Worm (Caenorhabditis elegans): Measurements from ENCODE around the gene pud-1.1.
"Not testable (repeated sequence)": the region's sequence is repeated elsewhere in the genome, so short reads cannot be mapped to it uniquely, and the experiment has no call there.

pud-1.1 gene

ce11 chrV:2308246-2308645, 22.0 kb upstream of the pud-1.1 start:
- TF ChIP-seq nhr-102 (tag; optimal IDR thresholded peaks at IDR 0.05) (no peak), lin-13 (GFP tag; optimal IDR thresholded peaks at IDR 0.05) (no peak), jun-1 (tag; optimal IDR thresholded peaks at IDR 0.05) (no peak), daf-16 (GFP tag; optimal IDR thresholded peaks at IDR 0.05) (no peak), daf-16 (tag; optimal IDR thresholded peaks at IDR 0.05) (peak; percentile 84), tra-1 (GFP tag; IDR thresholded peaks at IDR 0.05) (peak; percentile 87), zip-2 (tag; optimal IDR thresholded peaks at IDR 0.05) (no peak), zip-11 (GFP tag; IDR thresholded peaks at IDR 0.05) (no peak), lin-1 (GFP tag; IDR thresholded peaks at IDR 0.05) (peak; percentile 73), php-3 (GFP tag; IDR thresholded peaks at IDR 0.05) (0 out of 2 replicates have a peak, but pooled peaks have one; percentile 20), rbr-2 (tag; optimal IDR thresholded peaks at IDR 0.05) (no peak), sdz-12 (GFP tag; optimal IDR thresholded peaks at IDR 0.05) (no peak), nhr-77 (tag; optimal IDR thresholded peaks at IDR 0.05) (peak; percentile 89), Y48G9A.11 (GFP tag; IDR thresholded peaks at IDR 0.05) (no peak), dmd-6 (GFP tag; IDR thresholded peaks at IDR 0.05) (peak; percentile 99), unc-62 (GFP tag; optimal IDR thresholded peaks at IDR 0.05 in 1 of 2) (peak in 1 of 2 experiments; percentile 22), unc-62 (tag; optimal IDR thresholded peaks at IDR 0.05) (no peak), Y105C5A.15 (GFP tag; IDR thresholded peaks at IDR 0.05) (no peak), pqm-1 (tag; optimal IDR thresholded peaks at IDR 0.05) (peak; percentile 94), nhr-48 (tag; optimal IDR thresholded peaks at IDR 0.05) (peak; percentile 62), dve-1 (tag; optimal IDR thresholded peaks at IDR 0.05; ENCODE audit: insufficient read depth) (peak; percentile 86), lir-3 (tag; optimal IDR thresholded peaks at IDR 0.05) (no peak), Y5F2A.4 (GFP tag; optimal IDR thresholded peaks at IDR 0.05) (no peak), aly-2 (tag; optimal IDR thresholded peaks at IDR 0.05) (no peak), mxl-3 (GFP tag; optimal IDR thresholded peaks at IDR 0.05) (peak; percentile 15), hlh-11 (tag; optimal IDR thresholded peaks at IDR 0.05) (peak; percentile 79), nhr-28 (tag; optimal IDR thresholded peaks at IDR 0.05) (peak; percentile 81), dpl-1 (GFP tag; optimal IDR thresholded peaks at IDR 0.05) (no peak)

ce11 chrV:2321001-2321400, 9.2 kb upstream of the pud-1.1 start, which contains the start of gene Y19D10B.6:
Y19D10B.6 (minus strand) TSS chrV:2321101.
- not testable (repeated sequence) for TF ChIP-seq unc-130 (GFP tag; optimal IDR thresholded peaks at IDR 0.05); tra-1 (GFP tag; IDR thresholded peaks at IDR 0.05); snpc-4 (tag; optimal IDR thresholded peaks at IDR 0.05)

DNA sequence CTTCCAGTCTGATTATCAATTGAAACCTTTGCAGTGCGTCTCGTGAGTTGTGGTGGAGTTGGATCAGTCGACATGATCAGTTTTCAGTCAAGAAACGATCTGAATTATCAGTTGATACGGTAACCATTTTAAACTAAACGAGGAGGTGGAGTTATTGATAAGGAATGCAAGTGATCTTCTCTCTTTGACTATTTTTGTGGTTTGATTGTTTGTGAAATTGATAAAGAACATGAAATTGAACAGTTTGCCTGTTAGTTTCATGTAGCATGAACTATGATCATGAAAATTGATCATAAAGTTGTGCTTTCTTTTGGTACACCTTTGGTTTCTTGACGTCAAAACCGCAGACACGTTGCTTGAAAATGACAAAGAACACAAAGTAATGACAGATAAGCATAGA, 7.8 kb upstream of the pud-1.1 start, which contains the start of gene pud-1.2:
pud-1.2 (minus strand) TSS at position 101 of the 400 bp plus-strand sequence.
- TF ChIP-seq F49E8.2 (tag; optimal IDR thresholded peaks at IDR 0.05; ENCODE audit: borderline replicate concordance); T20F7.1 (GFP tag; optimal IDR thresholded peaks at IDR 0.05); unc-39 (tag; optimal IDR thresholded peaks at IDR 0.05): not testable (repeated sequence)

DNA sequence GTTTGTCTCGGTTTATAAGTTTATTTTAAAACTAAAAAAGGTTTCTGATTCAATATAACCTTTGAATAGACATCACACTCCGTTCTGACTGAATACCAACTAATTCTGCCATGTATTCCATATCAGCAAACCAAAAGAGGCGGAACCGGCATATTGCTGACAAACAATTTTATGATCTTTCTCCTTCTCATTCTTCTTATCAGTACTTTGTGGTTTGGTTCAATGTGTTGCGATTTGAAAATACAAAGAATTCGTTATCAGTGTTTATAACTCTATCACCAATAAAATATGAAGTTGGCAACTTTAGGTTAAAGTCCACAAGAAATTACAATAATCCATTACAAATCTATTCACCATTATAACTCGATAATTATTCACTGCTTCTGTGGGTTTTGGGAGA, 6.0 kb upstream of the pud-1.1 start:
- TF ChIP-seq nhr-102 (tag; optimal IDR thresholded peaks at IDR 0.05) (peak; percentile 57), F49E8.2 (tag; optimal IDR thresholded peaks at IDR 0.05; ENCODE audit: borderline replicate concordance) (no peak), fos-1 (tag; optimal IDR thresholded peaks at IDR 0.05) (no peak), arid-1 (GFP tag; conservative IDR thresholded peaks at IDR 0.05) (no peak), Y75B8A.6 (GFP tag; IDR thresholded peaks at IDR 0.05) (no peak), lin-38 (GFP tag; IDR thresholded peaks at IDR 0.05) (no peak), nhr-6 (tag; optimal IDR thresholded peaks at IDR 0.05) (no peak), mes-2 (tag; optimal IDR thresholded peaks at IDR 0.05; ENCODE audit: poor library complexity, severe bottlenecking) (no peak), daf-16 (GFP tag; optimal IDR thresholded peaks at IDR 0.05) (no peak), daf-16 (tag; optimal IDR thresholded peaks at IDR 0.05) (peak; percentile 93), nhr-48 (tag; optimal IDR thresholded peaks at IDR 0.05) (no peak), aha-1 (tag) (no peak), lir-3 (tag; optimal IDR thresholded peaks at IDR 0.05) (no peak), T26A8.4 (GFP tag; IDR thresholded peaks at IDR 0.05) (no peak), hlh-11 (tag; optimal IDR thresholded peaks at IDR 0.05) (peak; percentile 74), tag-97 (GFP tag; IDR thresholded peaks at IDR 0.05) (no peak), gei-8 (GFP tag; optimal IDR thresholded peaks at IDR 0.05) (no peak), ces-1 (GFP tag; optimal IDR thresholded peaks at IDR 0.05) (no peak), daf-12 (tag; optimal IDR thresholded peaks at IDR 0.05) (no peak), nhr-111 (GFP tag; optimal IDR thresholded peaks at IDR 0.05) (no peak), F44E2.7 (GFP tag; IDR thresholded peaks at IDR 0.05) (no peak), tra-1 (GFP tag; IDR thresholded peaks at IDR 0.05) (peak; percentile 38; the same call in 1 of the 2 replicates), mdl-1 (tag; optimal IDR thresholded peaks at IDR 0.05) (no peak)

All from whole organism, L4 larva.